Fruit fly (Drosophila melanogaster): ENCODE data around the gene CG2246.

CG2246 gene

dm6 chr3R:30600154-30601009 is 907 bp downstream of the CG2246 start (continued):
- peak; percentile 82 for TF ChIP-seq CG3407 (GFP tag; optimal IDR thresholded peaks at IDR 0.05)
- TF ChIP-seq Usf (GFP tag; optimal IDR thresholded peaks at IDR 0.05), result peak; percentile 69
- peak; percentile 55 for TF ChIP-seq CG34376 (GFP tag; optimal IDR thresholded peaks at IDR 0.05)
- TF ChIP-seq CG42726 (GFP tag; IDR thresholded peaks at IDR 0.05; ENCODE audit: partially characterized antibody), result no peak
- peak; percentile 94 for TF ChIP-seq sob (GFP tag; IDR thresholded peaks at IDR 0.05)
- peak; percentile 85 for TF ChIP-seq CG7987 (GFP tag; optimal IDR thresholded peaks at IDR 0.05)
- TF ChIP-seq CG4360 (GFP tag; IDR thresholded peaks at IDR 0.05), result peak; percentile 69
- TF ChIP-seq HmgD (GFP tag; optimal IDR thresholded peaks at IDR 0.05), result peak; percentile 31
- TF ChIP-seq vnd (GFP tag; IDR thresholded peaks at IDR 0.05; ENCODE audit: partially characterized antibody), result no peak
- TF ChIP-seq zfh2 (GFP tag; optimal IDR thresholded peaks at IDR 0.05), result peak; percentile 82
- TF ChIP-seq HLHmδ (GFP tag; optimal IDR thresholded peaks at IDR 0.05), result no peak
- TF ChIP-seq CG6272 (GFP tag; IDR thresholded peaks at IDR 0.05), result peak; percentile 81
- TF ChIP-seq CG7271 (tag; optimal IDR thresholded peaks at IDR 0.05), result peak; percentile 24
- TF ChIP-seq CG10267 (tag; optimal IDR thresholded peaks at IDR 0.05), result peak; percentile 88
- TF ChIP-seq CG6791 (GFP tag; IDR thresholded peaks at IDR 0.05; ENCODE audit: partially characterized antibody), result peak; percentile 38; the same call in 1 of the 3 replicates
- TF ChIP-seq CG11085 (GFP tag; IDR thresholded peaks at IDR 0.05), result peak; percentile 84
- peak; percentile 83 for TF ChIP-seq kay (GFP tag; optimal IDR thresholded peaks at IDR 0.05)
- TF ChIP-seq CG3838 (GFP tag; optimal IDR thresholded peaks at IDR 0.05), result peak; percentile 83
- TF ChIP-seq CG18476 (GFP tag; optimal IDR thresholded peaks at IDR 0.05), result peak; percentile 92
- TF ChIP-seq Bgb (GFP tag; IDR thresholded peaks at IDR 0.05; ENCODE audit: partially characterized antibody), result no peak
- TF ChIP-seq CG3995 (GFP tag; optimal IDR thresholded peaks at IDR 0.05), result peak; percentile 63
- TF ChIP-seq CG12942 (GFP tag; optimal IDR thresholded peaks at IDR 0.05), result peak; percentile 82
- TF ChIP-seq bbx (GFP tag; IDR thresholded peaks at IDR 0.05; ENCODE audit: partially characterized antibody), result 0 out of 2 replicates have a peak, but pooled peaks have one; percentile 45
- no peak for TF ChIP-seq pan (optimal IDR thresholded peaks at IDR 0.05)
- TF ChIP-seq pan (GFP tag; optimal IDR thresholded peaks at IDR 0.05 in 1 of 2, IDR thresholded peaks at IDR 0.05 in 1 of 2), result peak in 1 of 2 experiments; percentile 96
- peak; percentile 90 for TF ChIP-seq sd (tag; optimal IDR thresholded peaks at IDR 0.05)
- TF ChIP-seq ase (GFP tag; IDR thresholded peaks at IDR 0.05), result peak; percentile 93; the same call in 2 of the 3 replicates
- TF ChIP-seq CG1832 (GFP tag; optimal IDR thresholded peaks at IDR 0.05), result no peak
- no peak for TF ChIP-seq tna (GFP tag; IDR thresholded peaks at IDR 0.05; ENCODE audit: partially characterized antibody)
- peak; percentile 69 for TF ChIP-seq CG8089 (GFP tag; optimal IDR thresholded peaks at IDR 0.05)
- TF ChIP-seq p53 (GFP tag; optimal IDR thresholded peaks at IDR 0.05), result peak; percentile 66
- peak; percentile 98 for TF ChIP-seq ci (GFP tag; IDR thresholded peaks at IDR 0.05)
- TF ChIP-seq CG8924 (tag; optimal IDR thresholded peaks at IDR 0.05), result peak; percentile 93
- TF ChIP-seq pum (GFP tag; optimal IDR thresholded peaks at IDR 0.05), result peak; percentile 87
- peak; percentile 84 for TF ChIP-seq Bteb2 (GFP tag; optimal IDR thresholded peaks at IDR 0.05)
- peak; percentile 92 for TF ChIP-seq CG6813 (GFP tag; optimal IDR thresholded peaks at IDR 0.05)
- TF ChIP-seq gcm2 (GFP tag; optimal IDR thresholded peaks at IDR 0.05), result no peak
- TF ChIP-seq Spps (tag; optimal IDR thresholded peaks at IDR 0.05), result peak; percentile 88
- peak; percentile 94 for TF ChIP-seq Ets65A (GFP tag)
- peak; percentile 95 for TF ChIP-seq CG7839 (tag; optimal IDR thresholded peaks at IDR 0.05)
- peak; percentile 93 for TF ChIP-seq CG6689 (GFP tag; IDR thresholded peaks at IDR 0.05)
- peak; percentile 51; the same call in 1 of the 3 replicates for TF ChIP-seq CG11560 (tag; IDR thresholded peaks at IDR 0.05)
- peak; percentile 85 for TF ChIP-seq CG9437 (GFP tag; optimal IDR thresholded peaks at IDR 0.05)
- peak; percentile 63 for TF ChIP-seq TFAM (GFP tag; optimal IDR thresholded peaks at IDR 0.05)
- 0 out of 2 replicates have a peak, but pooled peaks have one; percentile 43 for TF ChIP-seq Doc2 (GFP tag; IDR thresholded peaks at IDR 0.05)
- peak; percentile 82 for TF ChIP-seq klu (GFP tag; IDR thresholded peaks at IDR 0.05)
- peak; percentile 93 for TF ChIP-seq H2.0 (GFP tag; IDR thresholded peaks at IDR 0.05)
- TF ChIP-seq Vsx1 (GFP tag; optimal IDR thresholded peaks at IDR 0.05), result peak; percentile 80

Data from whole organism, embryonic.